Fruit fly (Drosophila melanogaster): ENCODE measurements around the gene CG9168.

Gene CG9168

dm6 chr3L:1410369-1411107 lies at the start of gene CG9168:
CG9168 (plus strand) TSS chr3L:1411057.
- no peak for TF ChIP-seq CG13204 (GFP tag; optimal IDR thresholded peaks at IDR 0.05)
- no peak for TF ChIP-seq Pif1A (GFP tag; optimal IDR thresholded peaks at IDR 0.05)

DNA sequence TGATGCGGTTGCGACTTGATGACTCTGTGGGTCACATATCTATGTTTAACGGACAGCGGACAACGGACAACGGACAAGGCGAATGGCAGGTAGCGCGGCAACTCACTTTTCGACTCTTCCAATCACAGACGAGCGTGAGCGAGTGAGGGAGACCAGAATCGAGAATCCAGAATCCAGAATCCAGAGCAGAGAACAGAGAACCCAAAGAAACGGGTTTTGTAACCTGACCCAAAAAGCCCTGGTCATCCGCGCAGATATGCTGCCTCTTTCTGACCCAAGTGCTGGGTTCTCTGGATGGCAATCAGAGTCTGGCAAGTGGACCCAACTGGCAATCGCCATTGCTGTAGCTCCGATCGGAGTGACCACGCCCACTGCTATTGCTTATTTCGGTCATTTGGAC lies 46.5 kb upstream of the CG9168 start:
- TF ChIP-seq CG8159 (tag; optimal IDR thresholded peaks at IDR 0.05) (no peak), CG8301 (tag; optimal IDR thresholded peaks at IDR 0.05) (no peak), EcR (GFP tag; optimal IDR thresholded peaks at IDR 0.05) (peak; percentile 30)

- TF ChIP-seq CG8159 (tag; optimal IDR thresholded peaks at IDR 0.05) (no peak), CG10348 (GFP tag; IDR thresholded peaks at IDR 0.05) (no peak), CG13204 (GFP tag; optimal IDR thresholded peaks at IDR 0.05) (peak; percentile 71), CG14655 (GFP tag; optimal IDR thresholded peaks at IDR 0.05) (no peak), rn (GFP tag; IDR thresholded peaks at IDR 0.05) (peak; percentile 29; the same call in 1 of the 2 replicates), CG34367 (tag; optimal IDR thresholded peaks at IDR 0.05) (peak; percentile 31), Ets98B (GFP tag; IDR thresholded peaks at IDR 0.05) (peak; percentile 66; the same call in 1 of the 2 replicates), CG15710 (tag; optimal IDR thresholded peaks at IDR 0.05) (peak; percentile 9), EcR (GFP tag; optimal IDR thresholded peaks at IDR 0.05) (peak; percentile 48), gl (tag; optimal IDR thresholded peaks at IDR 0.05) (peak; percentile 51), CG9948 (tag; optimal IDR thresholded peaks at IDR 0.05) (peak; percentile 3), CG12605 (GFP tag; IDR thresholded peaks at IDR 0.05) (peak; percentile 80), CG32121 (GFP tag; IDR thresholded peaks at IDR 0.05) (no peak), D1 (tag; optimal IDR thresholded peaks at IDR 0.05) (no peak), CG17806 (tag; optimal IDR thresholded peaks at IDR 0.05) (no peak), CG4496 (GFP tag; IDR thresholded peaks at IDR 0.05) (peak; percentile 79), CG8301 (tag; optimal IDR thresholded peaks at IDR 0.05) (no peak), fd96Ca (GFP tag; IDR thresholded peaks at IDR 0.05) (peak; percentile 44; the same call in 2 of the 3 replicates), Pif1A (GFP tag; optimal IDR thresholded peaks at IDR 0.05) (peak; percentile 21), Snoo (tag; optimal IDR thresholded peaks at IDR 0.05) (no peak), Pif1B (GFP tag; optimal IDR thresholded peaks at IDR 0.05) (peak; percentile 45)
These were observed 43.8 kb upstream of the CG9168 start for dm6 chr3L:1366879-1367650.

dm6 chr3L:1368201-1368617 lies 42.6 kb upstream of the CG9168 start:
- TF ChIP-seq gl (tag; optimal IDR thresholded peaks at IDR 0.05): peak; percentile 34
- TF ChIP-seq CG34367 (tag; optimal IDR thresholded peaks at IDR 0.05): no peak
- peak; percentile 73 for TF ChIP-seq Pif1A (GFP tag; optimal IDR thresholded peaks at IDR 0.05)
- TF ChIP-seq EcR (GFP tag; optimal IDR thresholded peaks at IDR 0.05): no peak
- TF ChIP-seq D1 (tag; optimal IDR thresholded peaks at IDR 0.05): no peak
- peak; percentile 69 for TF ChIP-seq CG4496 (GFP tag; IDR thresholded peaks at IDR 0.05)
- TF ChIP-seq CG9948 (tag; optimal IDR thresholded peaks at IDR 0.05): peak; percentile 42
- no peak for TF ChIP-seq CG14655 (GFP tag; optimal IDR thresholded peaks at IDR 0.05)
- no peak for TF ChIP-seq CG12605 (GFP tag; IDR thresholded peaks at IDR 0.05)
- 0 out of 2 replicates have a peak, but pooled peaks have one; percentile 35 for TF ChIP-seq CG10348 (GFP tag; IDR thresholded peaks at IDR 0.05)
- peak; percentile 35 for TF ChIP-seq Pif1B (GFP tag; optimal IDR thresholded peaks at IDR 0.05)
- peak; percentile 11 for TF ChIP-seq CG8301 (tag; optimal IDR thresholded peaks at IDR 0.05)
- TF ChIP-seq CG13204 (GFP tag; optimal IDR thresholded peaks at IDR 0.05): no peak
- TF ChIP-seq CG8159 (tag; optimal IDR thresholded peaks at IDR 0.05): peak; percentile 38
- peak; percentile 79 for TF ChIP-seq fd96Ca (GFP tag; IDR thresholded peaks at IDR 0.05)
- peak; percentile 53; the same call in 1 of the 2 replicates for TF ChIP-seq rn (GFP tag; IDR thresholded peaks at IDR 0.05)
- TF ChIP-seq CG15710 (tag; optimal IDR thresholded peaks at IDR 0.05): peak; percentile 53
- peak; percentile 45 for TF ChIP-seq Ets98B (GFP tag; IDR thresholded peaks at IDR 0.05)
- TF ChIP-seq Snoo (tag; optimal IDR thresholded peaks at IDR 0.05): peak; percentile 85
- peak; percentile 25; the same call in 1 of the 2 replicates for TF ChIP-seq CG32121 (GFP tag; IDR thresholded peaks at IDR 0.05)
- peak; percentile 20 for TF ChIP-seq CG17806 (tag; optimal IDR thresholded peaks at IDR 0.05)

DNA sequence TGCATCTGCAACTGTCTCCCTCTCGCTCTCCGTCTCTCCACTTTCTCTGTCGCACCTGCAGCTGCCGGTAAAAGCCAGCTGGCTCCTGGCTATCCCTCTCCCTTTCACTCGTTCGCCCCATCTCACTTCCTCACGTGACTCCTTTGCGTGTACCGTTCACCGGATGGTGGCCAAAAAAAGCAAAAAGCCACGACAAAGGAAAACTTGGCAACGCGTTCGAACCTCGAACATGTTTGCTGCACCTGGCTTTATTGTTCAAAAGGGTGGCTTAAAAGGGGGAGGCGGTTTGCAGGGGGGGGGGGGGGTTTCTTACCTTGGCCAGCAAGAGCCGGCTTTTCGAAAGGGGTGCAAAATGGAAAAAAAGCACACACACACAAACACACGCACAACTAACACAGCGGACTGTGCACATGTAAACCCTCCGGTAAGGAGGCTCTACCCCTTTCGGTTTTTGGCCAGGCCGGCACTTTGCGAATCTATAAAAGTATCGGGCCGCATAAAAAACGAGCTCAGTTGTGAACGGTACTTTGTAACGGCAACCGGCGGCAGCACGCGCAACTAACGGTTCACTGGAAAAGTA lies 40.7 kb upstream of the CG9168 start, which contains the start of gene ru:
Gene ru (plus strand): TSS at position 530 of the 580 bp plus-strand sequence.
- TF ChIP-seq Ets98B (GFP tag; IDR thresholded peaks at IDR 0.05) (no peak), CG4496 (GFP tag; IDR thresholded peaks at IDR 0.05) (peak; percentile 24; the same call in 1 of the 3 replicates), CG13204 (GFP tag; optimal IDR thresholded peaks at IDR 0.05) (peak; percentile 34)

DNA sequence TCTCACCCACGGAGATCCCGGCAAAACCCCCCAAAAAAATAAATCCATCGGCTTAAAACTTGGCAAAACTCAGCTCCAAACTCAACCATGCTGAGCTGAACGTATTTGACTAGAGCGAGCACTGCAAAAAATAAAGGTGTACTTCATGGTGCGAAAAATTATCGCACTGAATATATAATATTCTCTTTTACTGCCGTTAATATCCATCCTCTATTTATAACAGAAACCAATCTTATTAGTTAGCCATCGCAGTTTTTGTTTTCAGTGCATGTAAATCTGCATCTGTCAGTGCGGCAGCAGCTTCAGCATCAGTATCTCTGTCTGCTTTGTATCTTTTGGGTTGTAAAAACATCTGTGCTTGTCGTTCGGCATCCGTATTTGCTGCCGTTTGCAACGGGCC lies 39.9 kb upstream of the CG9168 start:
- 0 out of 3 replicates have a peak, but pooled peaks have one; percentile 28 for TF ChIP-seq CG4496 (GFP tag; IDR thresholded peaks at IDR 0.05)
- TF ChIP-seq CG17806 (tag; optimal IDR thresholded peaks at IDR 0.05): peak; percentile 14
- no peak for TF ChIP-seq rn (GFP tag; IDR thresholded peaks at IDR 0.05)
- peak; percentile 25 for TF ChIP-seq CG8159 (tag; optimal IDR thresholded peaks at IDR 0.05)
- no peak for TF ChIP-seq CG13204 (GFP tag; optimal IDR thresholded peaks at IDR 0.05)
- TF ChIP-seq CG14655 (GFP tag; optimal IDR thresholded peaks at IDR 0.05): peak; percentile 6
- peak; percentile 83 for TF ChIP-seq CG32121 (GFP tag; IDR thresholded peaks at IDR 0.05)
- peak; percentile 9 for TF ChIP-seq CG8301 (tag; optimal IDR thresholded peaks at IDR 0.05)
- TF ChIP-seq CG9948 (tag; optimal IDR thresholded peaks at IDR 0.05): no peak
- no peak for TF ChIP-seq Snoo (tag; optimal IDR thresholded peaks at IDR 0.05)
- TF ChIP-seq Ets98B (GFP tag; IDR thresholded peaks at IDR 0.05): peak; percentile 69
- no peak for TF ChIP-seq CG34367 (tag; optimal IDR thresholded peaks at IDR 0.05)
- TF ChIP-seq CG10348 (GFP tag; IDR thresholded peaks at IDR 0.05): no peak
- TF ChIP-seq D1 (tag; optimal IDR thresholded peaks at IDR 0.05): no peak
- peak; percentile 20 for TF ChIP-seq CG15710 (tag; optimal IDR thresholded peaks at IDR 0.05)
- peak; percentile 36 for TF ChIP-seq Pif1A (GFP tag; optimal IDR thresholded peaks at IDR 0.05)
- TF ChIP-seq gl (tag; optimal IDR thresholded peaks at IDR 0.05): no peak
- no peak for TF ChIP-seq Pif1B (GFP tag; optimal IDR thresholded peaks at IDR 0.05)
- no peak for TF ChIP-seq EcR (GFP tag; optimal IDR thresholded peaks at IDR 0.05)
- TF ChIP-seq CG12605 (GFP tag; IDR thresholded peaks at IDR 0.05): peak; percentile 46; the same call in 1 of the 2 replicates
- peak; percentile 72; the same call in 2 of the 3 replicates for TF ChIP-seq fd96Ca (GFP tag; IDR thresholded peaks at IDR 0.05)

All from whole organism, pupa.